Worm (Caenorhabditis elegans) whole organism, L4/young adult: ENCODE results near the gene trx-2.

ENCODE experiments used
- W03F9.2 ChIP-seq: fragments of 150-350 bp; optimal IDR thresholded peaks from 2 replicates; lab custom pipeline; 2014; ENCODE audit warnings: missing biosample characterization, missing genetic modification characterization
- dao-5 ChIP-seq: sonication (generic microtip); optimal IDR thresholded peaks from 2 replicates; lab custom pipeline; 2016; ENCODE audit warnings: missing genotype, missing genetic modification characterization, moderate library complexity, missing compliant biosample characterization

ce11 chrV:10314371-10314770 is at the start of gene trx-2:
- TF ChIP-seq dao-5 = no peak
- TF ChIP-seq W03F9.2 (tag; lab: Kevin White, UChicago) = no peak
